Worm (Caenorhabditis elegans) whole organism, L1 larva: ENCODE data around the gene ets-5.

Experiments used
- C04F5.9 ChIP-seq: sonication (generic microtip); optimal IDR thresholded peaks from 2 replicates; lab custom pipeline; 2016; ENCODE audit warnings: missing genetic modification characterization, missing compliant biosample characterization
- C16A3.4 ChIP-seq: fragments of 150-350 bp; optimal IDR thresholded peaks from 2 replicates; lab custom pipeline; 2014; ENCODE audit warnings: missing biosample characterization, missing genetic modification characterization
- Y116A8C.19 ChIP-seq: sonication (generic microtip); optimal IDR thresholded peaks from 2 replicates; lab custom pipeline; 2016; ENCODE audit warnings: missing compliant biosample characterization, missing genetic modification characterization, borderline replicate concordance
- aha-1 ChIP-seq: fragments of 150-350 bp; optimal IDR thresholded peaks from 2 replicates; lab custom pipeline; 2014; ENCODE audit warnings: missing biosample characterization, missing genetic modification characterization
- ceh-63 ChIP-seq: fragments of 200-800 bp; sonication (Bioruptor generic); optimal IDR thresholded peaks from 2 replicates; lab custom pipeline; 2018; ENCODE audit warnings: mild to moderate bottlenecking, missing genetic modification characterization, missing compliant biosample characterization
- ceh-82 ChIP-seq, 3 experiments: fragments of 150-350 bp in 1 of 3; sonication (generic microtip) in 2 of 3; optimal IDR thresholded peaks; 2 replicates each; lab custom pipeline; 2014 to 2017; ENCODE audit warnings: missing biosample characterization in 3 of 3, missing genetic modification characterization in 3 of 3
- efl-3 ChIP-seq: fragments of 200-800 bp; sonication (Bioruptor generic); optimal IDR thresholded peaks from 2 replicates; lab custom pipeline; 2018; ENCODE audit warnings: mild to moderate bottlenecking, missing genetic modification characterization, missing compliant biosample characterization
- elt-2 ChIP-seq: sonication (generic microtip); optimal IDR thresholded peaks from 2 replicates; lab custom pipeline; 2016; ENCODE audit warnings: missing genetic modification characterization, mild to moderate bottlenecking, inconsistent platforms, missing compliant biosample characterization, missing genetic modification reagents
- ets-5 ChIP-seq: fragments of 200-800 bp; sonication (Bioruptor generic); IDR thresholded peaks from 2 replicates; pipeline ENCODE4 v1.3.6; 2022; ENCODE audit warnings: missing genetic modification characterization, missing compliant biosample characterization
- fkh-10 ChIP-seq: sonication (generic microtip); optimal IDR thresholded peaks from 2 replicates; lab custom pipeline; 2017; ENCODE audit warnings: missing biosample characterization, missing genetic modification reagents, missing genetic modification characterization
- grh-1 ChIP-seq: fragments of 200-800 bp; sonication (Bioruptor generic); IDR thresholded peaks from 2 replicates; pipeline ENCODE4 v1.3.6; 2022; ENCODE audit warnings: missing genetic modification reagents, missing genetic modification characterization, missing compliant biosample characterization
- hpl-2 ChIP-seq: fragments of 150-350 bp; optimal IDR thresholded peaks from 2 replicates; lab custom pipeline; 2014; ENCODE audit warnings: missing biosample characterization, missing genetic modification reagents, missing genetic modification characterization
- isw-1 ChIP-seq: fragments of 200-800 bp; sonication (Bioruptor generic); IDR thresholded peaks from 2 replicates; pipeline ENCODE4 v1.3.6; 2022; ENCODE audit warnings: missing genetic modification characterization, missing compliant biosample characterization
- jun-1 ChIP-seq: fragments of 150-350 bp; optimal IDR thresholded peaks from 2 replicates; lab custom pipeline; 2014; ENCODE audit warnings: missing biosample characterization, missing genetic modification reagents, missing genetic modification characterization
- lin-14 ChIP-seq: fragments of 200-800 bp; sonication (Bioruptor generic); optimal IDR thresholded peaks from 2 replicates; lab custom pipeline; 2018; ENCODE audit warnings: mild to moderate bottlenecking, missing genetic modification characterization, moderate library complexity, missing compliant biosample characterization
- lin-39 ChIP-seq: fragments of 150-350 bp; optimal IDR thresholded peaks from 2 replicates; lab custom pipeline; 2014; ENCODE audit warnings: missing biosample characterization, missing genetic modification reagents, missing genetic modification characterization
- mep-1 ChIP-seq: fragments of 150-350 bp; optimal IDR thresholded peaks from 2 replicates; lab custom pipeline; 2014; ENCODE audit warnings: missing biosample characterization, missing genetic modification characterization
- nhr-19 ChIP-seq: fragments of 200-800 bp; sonication (Bioruptor generic); conservative IDR thresholded peaks from 2 replicates; pipeline ENCODE4 v1.3.6; 2022; ENCODE audit warnings: missing genetic modification characterization, missing compliant biosample characterization
- nhr-237 ChIP-seq: fragments of 150-350 bp; optimal IDR thresholded peaks from 2 replicates; lab custom pipeline; 2014; ENCODE audit warnings: missing biosample characterization, missing genetic modification characterization
- nhr-28 ChIP-seq: fragments of 150-350 bp; optimal IDR thresholded peaks from 2 replicates; lab custom pipeline; 2014; ENCODE audit warnings: missing biosample characterization, missing genetic modification characterization
- nhr-85 ChIP-seq: sonication (generic microtip); peaks from one replicate; lab custom pipeline; 2016; ENCODE audit warnings: missing genetic modification characterization, inconsistent platforms, missing compliant biosample characterization
- nhr-90 ChIP-seq: sonication (generic microtip); optimal IDR thresholded peaks from 2 replicates; lab custom pipeline; 2016; ENCODE audit warnings: mild to moderate bottlenecking, missing genetic modification characterization, missing compliant biosample characterization; ENCODE audit not compliant: poor library complexity
- skn-1 ChIP-seq: fragments of 150-350 bp; optimal IDR thresholded peaks from 2 replicates; lab custom pipeline; 2014; ENCODE audit warnings: missing biosample characterization, missing genetic modification characterization
- snu-23 ChIP-seq: sonication (generic microtip); optimal IDR thresholded peaks from 2 replicates; lab custom pipeline; 2016; ENCODE audit warnings: missing genetic modification characterization, missing compliant biosample characterization
- sox-4 ChIP-seq: sonication (generic microtip); optimal IDR thresholded peaks from 2 replicates; lab custom pipeline; 2016; ENCODE audit warnings: missing genetic modification characterization, missing compliant biosample characterization
- swsn-7 ChIP-seq: sonication (generic microtip); optimal IDR thresholded peaks from 2 replicates; lab custom pipeline; 2016; ENCODE audit warnings: missing genetic modification characterization, missing compliant biosample characterization
- tlp-1 ChIP-seq: fragments of 150-350 bp; optimal IDR thresholded peaks from 2 replicates; lab custom pipeline; 2014; ENCODE audit warnings: missing biosample characterization, missing genetic modification characterization
- unc-130 ChIP-seq: fragments of 150-350 bp; optimal IDR thresholded peaks from 2 replicates; lab custom pipeline; 2017; ENCODE audit warnings: missing biosample characterization, missing genetic modification characterization, inconsistent platforms
- xbp-1 ChIP-seq: sonication (generic microtip); optimal IDR thresholded peaks from 2 replicates; lab custom pipeline; 2016; ENCODE audit warnings: missing genetic modification characterization, missing compliant biosample characterization
- zag-1 ChIP-seq: fragments of 150-350 bp; optimal IDR thresholded peaks from 2 replicates; lab custom pipeline; 2014; ENCODE audit warnings: missing biosample characterization, missing genetic modification characterization
- zip-4 ChIP-seq: fragments of 200-800 bp; sonication (Bioruptor generic); optimal IDR thresholded peaks from 2 replicates; lab custom pipeline; 2018; ENCODE audit warnings: mild to moderate bottlenecking, missing genetic modification characterization, moderate library complexity, missing compliant biosample characterization
- ztf-11 ChIP-seq, 2 experiments: sonication (generic microtip); optimal IDR thresholded peaks; 2 replicates each; lab custom pipeline; 2016 to 2017; ENCODE audit warnings: missing genetic modification characterization in 2 of 2, missing biosample characterization in 1 of 2, missing compliant biosample characterization in 1 of 2
- ztf-4 ChIP-seq: fragments of 150-350 bp; optimal IDR thresholded peaks from 2 replicates; lab custom pipeline; 2014; ENCODE audit warnings: missing biosample characterization, missing genetic modification characterization

Gene ets-5

ce11 chrX:5116180-5116579 lies 31.9 kb upstream of the ets-5 start:
- peak; percentile 64 for TF ChIP-seq nhr-85 (tag; lab: Kevin White, UChicago)
- TF ChIP-seq xbp-1 (tag; lab: Kevin White, UChicago) = no peak

- TF ChIP-seq skn-1 (no peak), nhr-19 (GFP tag; lab: Robert Waterston, UW) (no peak), tlp-1 (no peak), unc-130 (tag; lab: Kevin White, UChicago) (no peak), ets-5 (GFP tag; lab: Robert Waterston, UW) (no peak), sox-4 (tag; lab: Kevin White, UChicago) (no peak), zag-1 (tag; lab: Kevin White, UChicago) (no peak), lin-14 (GFP tag; lab: Kevin White, UChicago) (peak; percentile 44)
These were observed 31.2 kb upstream of the ets-5 start for ce11 chrX:5115511-5115910.

- no peak for TF ChIP-seq efl-3
- TF ChIP-seq aha-1 (tag; lab: Kevin White, UChicago) = no peak
- no peak for TF ChIP-seq swsn-7 (tag; lab: Kevin White, UChicago)
- TF ChIP-seq unc-130 (tag; lab: Kevin White, UChicago) = no peak
- TF ChIP-seq ztf-11 (tag; optimal IDR thresholded peaks at IDR 0.05; lab: Kevin White, UChicago) = no peak
- TF ChIP-seq sox-4 (tag; lab: Kevin White, UChicago) = no peak
- no peak for TF ChIP-seq nhr-90 (tag; lab: Kevin White, UChicago)
These were observed 27.6 kb upstream of the ets-5 start for ce11 chrX:5111894-5112293.

- TF ChIP-seq ztf-11 (tag; optimal IDR thresholded peaks at IDR 0.05; lab: Kevin White, UChicago) (no peak), nhr-237 (tag; lab: Kevin White, UChicago) (no peak), nhr-28 (no peak), C04F5.9 (tag; lab: Kevin White, UChicago) (no peak), hpl-2 (no peak), elt-2 (peak; percentile 81), ceh-82 (tag; optimal IDR thresholded peaks at IDR 0.05; lab: Kevin White, UChicago) (no peak), jun-1 (tag; lab: Kevin White, UChicago) (no peak), Y116A8C.19 (tag; lab: Kevin White, UChicago) (no peak)
These were observed 24.8 kb upstream of the ets-5 start, which contains the start of gene C42D8.1 for ce11 chrX:5109130-5109529. C42D8.1 (plus strand) TSS chrX:5109506.

ce11 chrX:5106942-5107341 lies 22.6 kb upstream of the ets-5 start, which contains the start of gene C42D8.9:
C42D8.9 (minus strand) TSS chrX:5107042.
- TF ChIP-seq nhr-85 (tag; lab: Kevin White, UChicago) (no peak), isw-1 (GFP tag; lab: Robert Waterston, UW) (no peak), skn-1 (no peak), swsn-7 (tag; lab: Kevin White, UChicago) (no peak), mep-1 (no peak), hpl-2 (no peak), lin-39 (tag; lab: Kevin White, UChicago) (no peak), grh-1 (GFP tag; lab: Robert Waterston, UW) (no peak), snu-23 (GFP tag; lab: Kevin White, UChicago) (no peak), ztf-4 (tag; lab: Kevin White, UChicago) (no peak), zip-4 (no peak), C16A3.4 (no peak), tlp-1 (no peak), nhr-19 (GFP tag; lab: Robert Waterston, UW) (no peak), ceh-63 (GFP tag; lab: Kevin White, UChicago) (no peak), ceh-82 (tag; optimal IDR thresholded peaks at IDR 0.05; lab: Kevin White, UChicago) (no peak), fkh-10 (GFP tag; lab: Kevin White, UChicago) (no peak)
